Fruit fly (Drosophila melanogaster): ENCODE results near the gene CG11858.

The CG11858 gene

DNA sequence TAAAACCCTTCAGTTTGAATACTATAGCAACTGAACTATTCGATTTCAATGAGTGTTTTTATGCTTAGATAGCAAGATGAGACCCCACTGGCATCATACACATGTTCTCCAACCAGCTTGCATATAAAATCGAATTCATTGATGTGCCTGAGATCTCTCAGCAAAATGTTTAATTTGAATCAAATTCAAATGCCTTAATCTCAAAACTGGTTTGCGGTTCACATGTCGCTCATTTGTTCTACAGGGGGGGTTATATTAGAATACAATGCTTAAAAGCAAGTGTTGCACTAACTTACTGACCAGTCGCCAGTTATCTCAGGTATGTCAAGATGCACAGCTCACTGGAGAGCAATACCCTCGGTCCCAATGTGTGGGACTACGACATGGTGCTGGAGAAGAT lies 43.5 kb upstream of the CG11858 start, which contains the start of gene CG31103:
Gene CG31103, plus strand, starts transcription at position 301 of the 400 bp plus-strand sequence.
- no peak for TF ChIP-seq CrebA (GFP tag; optimal IDR thresholded peaks at IDR 0.05; ENCODE audit: borderline replicate concordance)

DNA sequence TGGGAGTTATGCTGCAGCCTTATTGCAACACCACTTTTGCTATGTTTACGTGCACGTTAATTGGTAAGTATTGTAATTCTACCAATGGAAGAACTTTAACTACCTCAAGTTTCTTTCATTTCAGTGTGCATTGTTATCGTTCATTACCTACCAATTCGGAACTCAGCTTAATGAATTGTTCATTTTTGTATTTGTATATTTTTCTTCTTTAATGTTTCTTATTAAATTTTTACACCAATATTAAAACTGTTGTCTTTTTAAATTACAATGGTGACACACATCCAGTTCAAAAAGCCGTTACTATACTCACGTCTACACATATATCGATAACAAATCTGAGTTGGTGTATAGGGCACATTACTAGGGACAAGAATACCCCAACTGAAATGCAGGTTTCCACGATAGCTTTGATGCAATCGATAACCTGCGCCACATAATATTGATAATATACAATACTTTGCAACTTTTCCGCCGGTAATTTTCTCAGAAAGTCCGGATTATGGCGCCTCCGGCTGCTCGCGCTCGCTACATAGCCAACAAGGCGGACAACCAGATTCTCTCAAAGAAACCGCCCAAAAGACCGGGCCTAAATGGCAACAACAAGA lies 41.2 kb upstream of the CG11858 start, which contains the start of gene Alg9:
Gene Alg9, plus strand, starts transcription at position 387 of the 605 bp plus-strand sequence.
- peak; percentile 92 for TF ChIP-seq N (GFP tag; optimal IDR thresholded peaks at IDR 0.05)
- TF ChIP-seq Hr78 (GFP tag; optimal IDR thresholded peaks at IDR 0.05): peak; percentile 47
- no peak for TF ChIP-seq dsf (GFP tag; optimal IDR thresholded peaks at IDR 0.05; ENCODE audit: borderline replicate concordance)
- TF ChIP-seq foxo (GFP tag; optimal IDR thresholded peaks at IDR 0.05): no peak
- TF ChIP-seq Hr83 (GFP tag; optimal IDR thresholded peaks at IDR 0.05; ENCODE audit: poor library complexity, severe bottlenecking): peak; percentile 71

DNA sequence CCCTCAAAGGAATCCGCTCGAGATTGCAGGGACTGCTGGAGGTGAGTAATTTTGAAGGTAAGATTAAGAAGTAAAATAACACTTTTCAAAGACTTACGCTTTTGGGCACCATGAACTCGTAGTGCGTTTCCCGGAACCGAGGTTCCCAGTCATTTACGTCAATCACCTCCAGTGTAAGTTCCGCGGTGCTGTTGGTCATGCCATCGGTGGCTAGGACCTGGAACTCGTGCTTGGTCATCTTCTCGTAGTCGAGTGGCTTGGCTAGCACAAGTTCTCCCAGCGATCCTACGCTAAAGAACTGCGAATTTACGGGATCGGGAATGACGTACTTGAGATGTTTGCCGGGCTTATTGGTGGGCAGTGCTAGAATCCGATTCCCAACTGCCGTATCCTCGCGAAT lies 37.1 kb upstream of the CG11858 start:
- TF ChIP-seq CG9705 (GFP tag; optimal IDR thresholded peaks at IDR 0.05) (no peak), h (GFP tag; optimal IDR thresholded peaks at IDR 0.05) (no peak), psq (GFP tag; optimal IDR thresholded peaks at IDR 0.05) (no peak), Jra (GFP tag; optimal IDR thresholded peaks at IDR 0.05) (no peak), Hnf4 (GFP tag; optimal IDR thresholded peaks at IDR 0.05) (no peak), foxo (GFP tag; optimal IDR thresholded peaks at IDR 0.05) (no peak), N (GFP tag; optimal IDR thresholded peaks at IDR 0.05) (no peak)

DNA sequence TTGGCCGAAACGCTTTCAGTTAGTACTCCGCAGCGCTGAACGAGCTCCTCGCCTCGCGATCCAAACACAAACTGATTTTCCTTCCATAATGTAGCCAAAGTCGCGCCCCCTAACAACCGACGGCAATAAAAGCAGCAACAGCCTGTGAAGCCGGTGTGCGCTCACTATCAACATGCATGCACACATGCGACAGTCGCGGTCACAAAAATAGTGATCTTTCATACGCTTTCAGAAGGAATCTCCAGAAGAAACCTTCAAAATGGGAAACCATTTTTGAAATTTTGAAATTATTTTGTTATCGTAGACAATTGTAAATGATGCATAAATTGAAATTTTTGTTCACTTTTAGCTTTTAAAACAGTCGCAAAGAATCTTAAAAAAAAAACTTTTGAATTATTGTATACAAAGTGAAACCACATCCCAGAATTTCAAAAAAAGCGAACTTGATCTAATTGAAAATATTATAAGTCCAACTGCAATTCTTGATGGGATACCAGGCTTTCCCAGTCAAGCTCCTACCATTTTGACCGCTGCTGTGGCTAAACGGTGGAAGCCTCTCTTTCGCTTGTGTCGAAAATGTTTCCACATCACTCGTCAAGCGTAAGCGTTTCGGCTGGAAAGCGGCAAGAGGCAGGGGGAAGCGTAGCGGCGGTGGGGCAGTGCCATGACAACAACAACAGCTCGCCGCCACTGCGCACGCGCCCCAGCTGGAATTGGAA lies 30.1 kb upstream of the CG11858 start, which contains the start of gene Cad96Cb:
Gene Cad96Cb, minus strand, starts transcription at position 51 of the 719 bp plus-strand sequence.
- TF ChIP-seq Abd-B (GFP tag; optimal IDR thresholded peaks at IDR 0.05): no peak
- TF ChIP-seq Hnf4 (GFP tag; optimal IDR thresholded peaks at IDR 0.05): peak; percentile 53
- TF ChIP-seq sage (GFP tag; optimal IDR thresholded peaks at IDR 0.05): peak; percentile 47
- TF ChIP-seq woc (GFP tag; optimal IDR thresholded peaks at IDR 0.05): peak; percentile 93
- TF ChIP-seq fru (GFP tag; optimal IDR thresholded peaks at IDR 0.05): peak; percentile 90
- no peak for TF ChIP-seq tai (GFP tag; optimal IDR thresholded peaks at IDR 0.05)
- no peak for TF ChIP-seq pan (optimal IDR thresholded peaks at IDR 0.05)
- TF ChIP-seq br (GFP tag; optimal IDR thresholded peaks at IDR 0.05): peak; percentile 86
- peak; percentile 9 for TF ChIP-seq Hr83 (GFP tag; optimal IDR thresholded peaks at IDR 0.05; ENCODE audit: poor library complexity, severe bottlenecking)
- TF ChIP-seq Rel (GFP tag; optimal IDR thresholded peaks at IDR 0.05): peak; percentile 31
- peak; percentile 6 for TF ChIP-seq Rel (tag; optimal IDR thresholded peaks at IDR 0.05)
- no peak for TF ChIP-seq Myc (optimal IDR thresholded peaks at IDR 0.05)
- peak; percentile 84 for TF ChIP-seq psq (GFP tag; optimal IDR thresholded peaks at IDR 0.05)
- TF ChIP-seq Sp1 (GFP tag; optimal IDR thresholded peaks at IDR 0.05): peak; percentile 91
- no peak for TF ChIP-seq Dif (GFP tag; optimal IDR thresholded peaks at IDR 0.05; ENCODE audit: partially characterized antibody)
- TF ChIP-seq CG32264 (GFP tag; optimal IDR thresholded peaks at IDR 0.05): peak; percentile 63
- peak; percentile 88 for TF ChIP-seq h (GFP tag; optimal IDR thresholded peaks at IDR 0.05)
- TF ChIP-seq OdsH (GFP tag; optimal IDR thresholded peaks at IDR 0.05): peak; percentile 86
- peak; percentile 70 for TF ChIP-seq CG9705 (GFP tag; optimal IDR thresholded peaks at IDR 0.05)
- TF ChIP-seq HLH106 (tag; optimal IDR thresholded peaks at IDR 0.05): peak; percentile 86
- TF ChIP-seq rgr (GFP tag; optimal IDR thresholded peaks at IDR 0.05): peak; percentile 84
- peak; percentile 13 for TF ChIP-seq GATAd (GFP tag; optimal IDR thresholded peaks at IDR 0.05)
- no peak for TF ChIP-seq N (GFP tag; optimal IDR thresholded peaks at IDR 0.05)
- peak in 1 of 2 experiments; percentile 15 for TF ChIP-seq dl (GFP tag; optimal IDR thresholded peaks at IDR 0.05; ENCODE audit: insufficient read depth in 1 of 2, partially characterized antibody in 2 of 2)
- TF ChIP-seq Dfd (GFP tag; optimal IDR thresholded peaks at IDR 0.05): no peak
- TF ChIP-seq Vsx2 (GFP tag; optimal IDR thresholded peaks at IDR 0.05; ENCODE audit: partially characterized antibody): no peak
- TF ChIP-seq lola (GFP tag; optimal IDR thresholded peaks at IDR 0.05): no peak
- TF ChIP-seq Mio (GFP tag; optimal IDR thresholded peaks at IDR 0.05): no peak
- TF ChIP-seq usp (GFP tag; optimal IDR thresholded peaks at IDR 0.05): no peak
- TF ChIP-seq jim (GFP tag; optimal IDR thresholded peaks at IDR 0.05): no peak
- TF ChIP-seq dmrt93B (GFP tag; optimal IDR thresholded peaks at IDR 0.05): peak; percentile 87
- TF ChIP-seq ey (GFP tag; optimal IDR thresholded peaks at IDR 0.05): peak; percentile 86
- peak; percentile 73 for TF ChIP-seq sv (GFP tag; optimal IDR thresholded peaks at IDR 0.05)
- TF ChIP-seq dsf (GFP tag; optimal IDR thresholded peaks at IDR 0.05; ENCODE audit: borderline replicate concordance): peak; percentile 14
- peak; percentile 66 for TF ChIP-seq Jra (GFP tag; optimal IDR thresholded peaks at IDR 0.05)
- TF ChIP-seq foxo (GFP tag; optimal IDR thresholded peaks at IDR 0.05): peak in 1 of 2 experiments; percentile 89
- no peak for TF ChIP-seq CrebA (GFP tag; optimal IDR thresholded peaks at IDR 0.05; ENCODE audit: borderline replicate concordance)
- no peak for TF ChIP-seq brk (GFP tag; optimal IDR thresholded peaks at IDR 0.05)
- no peak for TF ChIP-seq Hr78 (GFP tag; optimal IDR thresholded peaks at IDR 0.05)
